Fruit fly (Drosophila melanogaster): Measurements from ENCODE around the gene CG14315.

The CG14315 gene

dm6 chr3R:18121385-18122151, 36.9 kb upstream of the CG14315 start:
- peak; percentile 83 for TF ChIP-seq cic (GFP tag; optimal IDR thresholded peaks at IDR 0.05)
- peak; percentile 2 for TF ChIP-seq CG5204 (GFP tag; optimal IDR thresholded peaks at IDR 0.05)
- TF ChIP-seq pad (GFP tag; optimal IDR thresholded peaks at IDR 0.05): peak; percentile 99
- TF ChIP-seq Crg-1 (GFP tag; optimal IDR thresholded peaks at IDR 0.05): no peak
- no peak for TF ChIP-seq bab1 (GFP tag; optimal IDR thresholded peaks at IDR 0.05)
- no peak for TF ChIP-seq CG7045 (GFP tag; optimal IDR thresholded peaks at IDR 0.05)
- TF ChIP-seq Mnt (GFP tag; optimal IDR thresholded peaks at IDR 0.05): no peak

dm6 chr3R:18125023-18125630, 33.4 kb upstream of the CG14315 start:
- no peak for TF ChIP-seq CG5204 (GFP tag; optimal IDR thresholded peaks at IDR 0.05)
- TF ChIP-seq Hr96 (GFP tag; optimal IDR thresholded peaks at IDR 0.05): peak; percentile 51
- TF ChIP-seq CG7045 (GFP tag; optimal IDR thresholded peaks at IDR 0.05): peak; percentile 36

- no peak for TF ChIP-seq CG1620 (GFP tag; optimal IDR thresholded peaks at IDR 0.05)
- no peak for TF ChIP-seq toe (GFP tag; optimal IDR thresholded peaks at IDR 0.05)
- TF ChIP-seq CG14711 (tag; optimal IDR thresholded peaks at IDR 0.05): no peak
- TF ChIP-seq Hr96 (GFP tag; optimal IDR thresholded peaks at IDR 0.05): no peak
- TF ChIP-seq pad (GFP tag; optimal IDR thresholded peaks at IDR 0.05): no peak
- no peak for TF ChIP-seq kay (GFP tag; ENCODE audit: borderline replicate concordance)
- TF ChIP-seq bab1 (GFP tag; optimal IDR thresholded peaks at IDR 0.05): no peak
- no peak for TF ChIP-seq Crg-1 (GFP tag; optimal IDR thresholded peaks at IDR 0.05)
- no peak for TF ChIP-seq CG7045 (GFP tag; optimal IDR thresholded peaks at IDR 0.05)
- TF ChIP-seq Clk (GFP tag; optimal IDR thresholded peaks at IDR 0.05): no peak
- TF ChIP-seq CG12768 (GFP tag; optimal IDR thresholded peaks at IDR 0.05): no peak
- TF ChIP-seq ovo (GFP tag; optimal IDR thresholded peaks at IDR 0.05): no peak
Observed at dm6 chr3R:18130720-18131119, 27.8 kb upstream of the CG14315 start.

- no peak for TF ChIP-seq CG14711 (tag; optimal IDR thresholded peaks at IDR 0.05)
- TF ChIP-seq cic (GFP tag; optimal IDR thresholded peaks at IDR 0.05): no peak
- TF ChIP-seq kay (GFP tag; ENCODE audit: borderline replicate concordance): no peak
- TF ChIP-seq Clk (GFP tag; optimal IDR thresholded peaks at IDR 0.05): no peak
- TF ChIP-seq Crg-1 (GFP tag; optimal IDR thresholded peaks at IDR 0.05): no peak
- no peak for TF ChIP-seq toe (GFP tag; optimal IDR thresholded peaks at IDR 0.05)
- no peak for TF ChIP-seq tj (GFP tag; optimal IDR thresholded peaks at IDR 0.05)
- TF ChIP-seq Mnt (GFP tag; optimal IDR thresholded peaks at IDR 0.05): no peak
- TF ChIP-seq CG12768 (GFP tag; optimal IDR thresholded peaks at IDR 0.05): no peak
- TF ChIP-seq cnc (optimal IDR thresholded peaks at IDR 0.05): no peak
- no peak for TF ChIP-seq CG7101 (tag; optimal IDR thresholded peaks at IDR 0.05)
- no peak for TF ChIP-seq CG7045 (GFP tag; optimal IDR thresholded peaks at IDR 0.05)
- TF ChIP-seq CG33017 (tag; optimal IDR thresholded peaks at IDR 0.05): no peak
- TF ChIP-seq CG1620 (GFP tag; optimal IDR thresholded peaks at IDR 0.05): no peak
- no peak for TF ChIP-seq bab1 (GFP tag; optimal IDR thresholded peaks at IDR 0.05)
- TF ChIP-seq CG5204 (GFP tag; optimal IDR thresholded peaks at IDR 0.05): no peak
- TF ChIP-seq ovo (GFP tag; optimal IDR thresholded peaks at IDR 0.05): no peak
- TF ChIP-seq CG11617 (GFP tag; optimal IDR thresholded peaks at IDR 0.05): no peak
Observed at dm6 chr3R:18144853-18145252, 13.6 kb upstream of the CG14315 start.

dm6 chr3R:18146629-18147028, 11.9 kb upstream of the CG14315 start:
- no peak for TF ChIP-seq CG33017 (tag; optimal IDR thresholded peaks at IDR 0.05)
- no peak for TF ChIP-seq Crg-1 (GFP tag; optimal IDR thresholded peaks at IDR 0.05)
- no peak for TF ChIP-seq CG7101 (tag; optimal IDR thresholded peaks at IDR 0.05)
- TF ChIP-seq CG5204 (GFP tag; optimal IDR thresholded peaks at IDR 0.05): no peak

- TF ChIP-seq cnc (optimal IDR thresholded peaks at IDR 0.05) (no peak), pad (GFP tag; optimal IDR thresholded peaks at IDR 0.05) (no peak), CG7045 (GFP tag; optimal IDR thresholded peaks at IDR 0.05) (no peak), tj (GFP tag; optimal IDR thresholded peaks at IDR 0.05) (no peak), CG11617 (GFP tag; optimal IDR thresholded peaks at IDR 0.05) (no peak), CG1620 (GFP tag; optimal IDR thresholded peaks at IDR 0.05) (no peak), bab1 (GFP tag; optimal IDR thresholded peaks at IDR 0.05) (no peak), CG33017 (tag; optimal IDR thresholded peaks at IDR 0.05) (no peak), toe (GFP tag; optimal IDR thresholded peaks at IDR 0.05) (no peak), CG14711 (tag; optimal IDR thresholded peaks at IDR 0.05) (no peak), kay (GFP tag; ENCODE audit: borderline replicate concordance) (no peak)
Observed at dm6 chr3R:18151820-18152219, 6.7 kb upstream of the CG14315 start, which contains the start of gene CG14316. TSS of gene CG14316 (plus strand) at chr3R:18152120.

dm6 chr3R:18153698-18154097, 4.8 kb upstream of the CG14315 start:
- no peak for TF ChIP-seq CG7045 (GFP tag; optimal IDR thresholded peaks at IDR 0.05)
- no peak for TF ChIP-seq ovo (GFP tag; optimal IDR thresholded peaks at IDR 0.05)
- TF ChIP-seq cic (GFP tag; optimal IDR thresholded peaks at IDR 0.05): no peak
- no peak for TF ChIP-seq Mnt (GFP tag; optimal IDR thresholded peaks at IDR 0.05)
- TF ChIP-seq CG11617 (GFP tag; optimal IDR thresholded peaks at IDR 0.05): no peak
- TF ChIP-seq Crg-1 (GFP tag; optimal IDR thresholded peaks at IDR 0.05): no peak
- no peak for TF ChIP-seq CG5204 (GFP tag; optimal IDR thresholded peaks at IDR 0.05)
